Worm (Caenorhabditis elegans): ENCODE data around the gene evl-20.

evl-20 gene

DNA sequence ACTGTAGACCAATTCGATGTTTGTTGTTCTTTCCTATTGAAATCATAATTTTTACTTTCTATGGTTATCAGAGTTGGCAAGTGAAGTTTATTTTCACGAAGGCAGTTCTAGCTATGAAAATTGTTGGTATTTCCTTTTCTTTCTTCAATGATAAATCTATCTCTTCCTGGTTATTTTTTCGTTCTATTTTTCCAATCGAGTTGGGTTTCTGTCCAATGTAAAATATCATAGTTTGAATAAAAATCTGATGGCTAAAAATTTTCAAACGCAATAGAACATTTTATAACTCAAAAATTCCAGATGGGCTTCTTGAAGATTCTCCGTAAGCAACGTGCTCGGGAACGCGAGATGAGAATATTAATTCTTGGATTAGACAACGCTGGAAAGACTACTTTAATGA lies at the start of gene evl-20:
evl-20 (plus strand) TSS at position 301 of the 400 bp plus-strand sequence.
- TF ChIP-seq nhr-23 (tag; optimal IDR thresholded peaks at IDR 0.05) (no peak), ztf-4 (tag; optimal IDR thresholded peaks at IDR 0.05) (no peak), sea-2 (GFP tag; optimal IDR thresholded peaks at IDR 0.05) (no peak), mml-1 (tag; optimal IDR thresholded peaks at IDR 0.05) (no peak), lin-39 (tag; optimal IDR thresholded peaks at IDR 0.05) (no peak), ceh-28 (tag; optimal IDR thresholded peaks at IDR 0.05) (no peak), jun-1 (tag; optimal IDR thresholded peaks at IDR 0.05) (no peak), elt-2 (tag; optimal IDR thresholded peaks at IDR 0.05) (no peak), snpc-4 (tag; optimal IDR thresholded peaks at IDR 0.05) (no peak)

DNA sequence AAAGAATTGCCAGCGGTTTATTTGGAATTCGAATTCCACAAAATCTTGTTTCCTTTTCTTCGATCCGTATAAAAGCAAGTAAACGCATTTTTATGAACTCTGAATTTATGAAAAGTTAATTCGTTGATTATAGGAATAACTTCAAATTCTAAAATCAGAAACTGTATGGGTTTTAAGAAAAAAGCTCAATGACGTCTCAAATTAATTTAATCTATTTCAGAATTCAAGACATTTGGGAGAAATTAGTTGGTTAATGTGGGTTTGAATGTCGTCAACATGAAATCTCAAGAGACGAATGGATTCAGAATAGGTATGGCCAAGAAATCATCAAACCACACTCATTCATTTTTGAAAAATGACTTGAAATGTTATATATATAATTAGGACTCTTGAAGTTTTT lies 48.1 kb upstream of the evl-20 start, which contains the start of gene F49E12.7:
F49E12.7 (minus strand) TSS at position 101 of the 400 bp plus-strand sequence.
- TF ChIP-seq ama-1 (optimal IDR thresholded peaks at IDR 0.05) = no peak
- TF ChIP-seq nhr-28 (tag; optimal IDR thresholded peaks at IDR 0.05) = no peak
- no peak for TF ChIP-seq zag-1 (tag; optimal IDR thresholded peaks at IDR 0.05)
- TF ChIP-seq nhr-237 (tag; optimal IDR thresholded peaks at IDR 0.05) = no peak
- TF ChIP-seq nfya-1 (tag; optimal IDR thresholded peaks at IDR 0.05; ENCODE audit: insufficient read depth) = no peak
- no peak for TF ChIP-seq mdl-1 (tag; optimal IDR thresholded peaks at IDR 0.05)
- no peak for TF ChIP-seq eor-1 (tag; optimal IDR thresholded peaks at IDR 0.05)
- no peak for TF ChIP-seq nhr-77 (tag; optimal IDR thresholded peaks at IDR 0.05)
- TF ChIP-seq ztf-11 (tag; optimal IDR thresholded peaks at IDR 0.05) = no peak
- TF ChIP-seq pqm-1 (tag; optimal IDR thresholded peaks at IDR 0.05) = no peak
- no peak for TF ChIP-seq fkh-10 (GFP tag; optimal IDR thresholded peaks at IDR 0.05)

DNA sequence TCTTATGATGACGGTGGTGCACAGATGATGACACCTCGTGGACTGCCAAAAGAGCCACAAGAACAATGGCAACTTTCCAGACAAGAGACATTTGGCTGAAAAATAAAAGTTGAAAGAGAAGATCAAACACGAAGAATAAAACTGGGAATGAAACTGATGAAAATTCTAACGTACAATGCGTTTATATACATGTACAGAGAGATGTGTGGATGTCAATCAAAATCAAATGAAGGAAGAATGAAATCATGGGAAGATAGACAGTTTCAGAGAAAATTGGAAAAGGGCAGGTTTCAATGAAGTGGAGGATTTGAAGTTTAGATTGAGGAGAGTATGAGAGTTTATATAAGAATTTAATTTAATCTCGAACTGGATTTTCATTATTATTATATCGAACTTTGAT lies 45.0 kb upstream of the evl-20 start, which contains the start of gene dod-23:
dod-23 (minus strand) TSS at position 101 of the 400 bp plus-strand sequence.
- no peak for TF ChIP-seq unc-39 (tag; optimal IDR thresholded peaks at IDR 0.05)
- no peak for TF ChIP-seq nhr-12 (tag; optimal IDR thresholded peaks at IDR 0.05)
- no peak for TF ChIP-seq nhr-11 (tag; optimal IDR thresholded peaks at IDR 0.05)
- no peak for TF ChIP-seq nhr-67 (tag; optimal IDR thresholded peaks at IDR 0.05)
- TF ChIP-seq lin-15B (tag; optimal IDR thresholded peaks at IDR 0.05) = no peak
- no peak for TF ChIP-seq jun-1 (tag; optimal IDR thresholded peaks at IDR 0.05)
- no peak for TF ChIP-seq ceh-16 (tag; optimal IDR thresholded peaks at IDR 0.05)
- no peak for TF ChIP-seq nhr-23 (tag; optimal IDR thresholded peaks at IDR 0.05)
- no peak for TF ChIP-seq nfya-1 (tag; optimal IDR thresholded peaks at IDR 0.05; ENCODE audit: insufficient read depth)
- no peak for TF ChIP-seq egl-27 (tag; optimal IDR thresholded peaks at IDR 0.05)
- TF ChIP-seq aly-2 (tag; optimal IDR thresholded peaks at IDR 0.05) = no peak
- TF ChIP-seq mdl-1 (tag; optimal IDR thresholded peaks at IDR 0.05) = no peak
- no peak for TF ChIP-seq ceh-28 (tag; optimal IDR thresholded peaks at IDR 0.05)
- no peak for TF ChIP-seq zag-1 (tag; optimal IDR thresholded peaks at IDR 0.05)

DNA sequence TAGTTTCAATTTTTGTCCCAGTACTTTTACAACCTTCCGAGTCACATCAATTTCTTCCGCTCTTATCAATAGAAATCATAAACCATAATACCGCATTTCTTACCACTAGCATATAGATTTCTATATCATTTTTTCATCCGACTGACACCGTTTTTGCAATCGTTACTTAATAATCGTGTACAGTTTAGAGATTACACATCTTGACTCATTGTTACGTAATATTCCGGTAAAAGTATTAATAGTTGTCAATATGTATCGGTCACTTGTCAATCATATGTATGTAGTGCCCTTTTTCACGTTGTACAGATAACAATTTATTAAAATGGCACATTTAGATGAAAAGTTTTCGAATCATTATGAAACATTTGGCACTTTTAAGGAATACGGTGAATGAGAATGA lies 44.1 kb upstream of the evl-20 start:
- no peak for TF ChIP-seq snpc-4 (tag; optimal IDR thresholded peaks at IDR 0.05)
- TF ChIP-seq jun-1 (tag; optimal IDR thresholded peaks at IDR 0.05) = peak; percentile 33
- TF ChIP-seq nhr-12 (tag; optimal IDR thresholded peaks at IDR 0.05) = no peak
- no peak for TF ChIP-seq nhr-67 (tag; optimal IDR thresholded peaks at IDR 0.05)
- no peak for TF ChIP-seq zag-1 (tag; optimal IDR thresholded peaks at IDR 0.05)
- TF ChIP-seq elt-2 (tag; optimal IDR thresholded peaks at IDR 0.05) = peak; percentile 61
- TF ChIP-seq egl-27 (tag; optimal IDR thresholded peaks at IDR 0.05) = no peak
- no peak for TF ChIP-seq fos-1 (tag; optimal IDR thresholded peaks at IDR 0.05)
- TF ChIP-seq mdl-1 (tag; optimal IDR thresholded peaks at IDR 0.05) = no peak
- TF ChIP-seq nhr-28 (tag; optimal IDR thresholded peaks at IDR 0.05) = no peak
- no peak for TF ChIP-seq unc-62 (GFP tag; optimal IDR thresholded peaks at IDR 0.05)
- peak; percentile 44 for TF ChIP-seq pqm-1 (tag; optimal IDR thresholded peaks at IDR 0.05)
- TF ChIP-seq aly-2 (tag; optimal IDR thresholded peaks at IDR 0.05) = no peak

DNA sequence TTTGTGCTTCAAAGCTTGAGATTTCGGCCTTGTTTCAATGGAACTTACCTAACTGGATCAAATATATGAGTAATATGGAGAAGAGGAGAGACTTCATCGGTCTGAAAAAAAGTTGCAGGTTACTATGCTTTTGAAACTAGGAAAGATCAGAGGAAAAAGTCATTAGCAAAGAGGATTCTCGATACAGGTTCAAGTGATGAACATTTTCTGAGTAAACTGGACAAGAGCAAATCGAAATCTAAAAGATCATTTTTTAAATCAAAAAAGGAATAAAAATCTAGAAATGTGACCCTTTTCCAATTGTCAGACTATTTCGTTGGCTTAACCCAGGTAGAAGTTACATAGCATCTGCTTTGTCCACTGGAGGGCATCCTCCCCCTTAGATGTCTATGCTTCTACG lies 39.4 kb upstream of the evl-20 start, which contains the start of gene skpo-1:
skpo-1 (minus strand) TSS at position 101 of the 400 bp plus-strand sequence.
- no peak for TF ChIP-seq sea-2 (GFP tag; optimal IDR thresholded peaks at IDR 0.05)
- no peak for TF ChIP-seq nhr-23 (tag; optimal IDR thresholded peaks at IDR 0.05)
- no peak for TF ChIP-seq mml-1 (tag; optimal IDR thresholded peaks at IDR 0.05)
- TF ChIP-seq egl-27 (tag; optimal IDR thresholded peaks at IDR 0.05) = no peak
- no peak for TF ChIP-seq nhr-76 (tag; optimal IDR thresholded peaks at IDR 0.05)
- no peak for TF ChIP-seq hmg-11 (tag; optimal IDR thresholded peaks at IDR 0.05)
- no peak for TF ChIP-seq nhr-28 (tag; optimal IDR thresholded peaks at IDR 0.05)
- no peak for TF ChIP-seq daf-12 (tag; optimal IDR thresholded peaks at IDR 0.05)
- no peak for TF ChIP-seq jun-1 (tag; optimal IDR thresholded peaks at IDR 0.05)
- no peak for TF ChIP-seq eor-1 (tag; optimal IDR thresholded peaks at IDR 0.05)
- TF ChIP-seq mdl-1 (tag; optimal IDR thresholded peaks at IDR 0.05) = no peak
- TF ChIP-seq ztf-4 (tag; optimal IDR thresholded peaks at IDR 0.05) = no peak
- no peak for TF ChIP-seq nhr-12 (tag; optimal IDR thresholded peaks at IDR 0.05)
- TF ChIP-seq aly-2 (tag; optimal IDR thresholded peaks at IDR 0.05) = no peak
- no peak for TF ChIP-seq skn-1 (tag; optimal IDR thresholded peaks at IDR 0.05)
- no peak for TF ChIP-seq unc-62 (GFP tag; optimal IDR thresholded peaks at IDR 0.05)
- no peak for TF ChIP-seq zag-1 (tag; optimal IDR thresholded peaks at IDR 0.05)
- TF ChIP-seq nhr-237 (tag; optimal IDR thresholded peaks at IDR 0.05) = no peak
- TF ChIP-seq R02D3.7 (tag; optimal IDR thresholded peaks at IDR 0.05) = no peak

Data from whole organism, L3 larva.